Fruit fly (Drosophila melanogaster) whole organism, wandering third instar larva: ENCODE data around the gene DCP2.
A peak's percentile ranks its signal among the peaks of the same experiment; 100 is the strongest.

Experiments
- CG32264 ChIP-seq: fragments of 200-800 bp; sonication (Bioruptor generic); optimal IDR thresholded peaks from 2 replicates; lab custom pipeline; 2016; ENCODE audit warnings: missing biosample characterization, missing genetic modification characterization
- CG9705 ChIP-seq: fragments of 200-800 bp; sonication (Bioruptor generic); optimal IDR thresholded peaks from 2 replicates; lab custom pipeline; 2018; ENCODE audit warnings: missing biosample characterization, mild to moderate bottlenecking, missing genetic modification characterization
- CrebA ChIP-seq: fragments of 200-800 bp; sonication (Bioruptor generic); optimal IDR thresholded peaks from 2 replicates; lab custom pipeline; 2016; ENCODE audit warnings: missing biosample characterization, mild to moderate bottlenecking, missing genetic modification characterization, borderline replicate concordance
- Dfd ChIP-seq: fragments of >200 bp; optimal IDR thresholded peaks from 2 replicates; lab custom pipeline; 2017; ENCODE audit warnings: missing biosample characterization, missing genetic modification characterization
- GATAd ChIP-seq: sonication (Bioruptor generic); optimal IDR thresholded peaks from 2 replicates; lab custom pipeline; 2016; ENCODE audit warnings: missing biosample characterization, missing genetic modification characterization
- HLH106 ChIP-seq: fragments of 200-800 bp; optimal IDR thresholded peaks from 3 replicates; lab custom pipeline; 2019; ENCODE audit warnings: missing biosample characterization, mild to moderate bottlenecking, missing genetic modification characterization, moderate library complexity
- Hnf4 ChIP-seq: fragments of 200-800 bp; sonication (Bioruptor generic); optimal IDR thresholded peaks from 2 replicates; lab custom pipeline; 2016; ENCODE audit warnings: missing biosample characterization, mild to moderate bottlenecking, missing genetic modification characterization
- Hr78 ChIP-seq: fragments of >200 bp; optimal IDR thresholded peaks from 2 replicates; lab custom pipeline; 2017; ENCODE audit warnings: missing biosample characterization, missing genetic modification characterization
- Hr83 ChIP-seq: fragments of 200-300 bp; sonication (Bioruptor generic); optimal IDR thresholded peaks from 2 replicates; lab custom pipeline; 2016; ENCODE audit warnings: missing biosample characterization, mild to moderate bottlenecking, missing genetic modification characterization, moderate library complexity; ENCODE audit not compliant: poor library complexity, severe bottlenecking
- Jra ChIP-seq: sonication (Bioruptor generic); optimal IDR thresholded peaks from 2 replicates; lab custom pipeline; 2016; ENCODE audit warnings: missing biosample characterization, missing genetic modification characterization
- Mio ChIP-seq: sonication (Bioruptor generic); optimal IDR thresholded peaks from 2 replicates; lab custom pipeline; 2016; ENCODE audit warnings: missing biosample characterization, missing genetic modification characterization
- Myc ChIP-seq: fragments of >200 bp; optimal IDR thresholded peaks from 2 replicates; lab custom pipeline; 2017
- N ChIP-seq: fragments of >200 bp; optimal IDR thresholded peaks from 2 replicates; lab custom pipeline; 2018; ENCODE audit warnings: missing biosample characterization, missing external identifiers, missing genetic modification characterization
- OdsH ChIP-seq: fragments of 200-800 bp; sonication (Bioruptor generic); optimal IDR thresholded peaks from 2 replicates; lab custom pipeline; 2016; ENCODE audit warnings: missing biosample characterization, mild to moderate bottlenecking, missing genetic modification characterization
- Rel ChIP-seq, 2 experiments: fragments of 200-800 bp; sonication (Bioruptor generic) in 1 of 2; optimal IDR thresholded peaks; 2 replicates in 1 of 2; 3 replicates in 1 of 2; lab custom pipeline; 2016 to 2019; ENCODE audit warnings: mild to moderate bottlenecking in 2 of 2, missing biosample characterization in 2 of 2, missing genetic modification characterization in 2 of 2, moderate library complexity in 1 of 2
- Sp1 ChIP-seq: fragments of 200-800 bp; sonication (Bioruptor generic); optimal IDR thresholded peaks from 3 replicates; lab custom pipeline; 2019; ENCODE audit warnings: missing biosample characterization, mild to moderate bottlenecking, missing genetic modification characterization, moderate library complexity
- Vsx2 ChIP-seq: fragments of 200-300, 225-300 bp; sonication (Bioruptor generic); optimal IDR thresholded peaks from 2 replicates; lab custom pipeline; 2018; ENCODE audit warnings: missing biosample characterization, missing genetic modification characterization; ENCODE audit not compliant: partially characterized antibody
- br ChIP-seq: fragments of 200-800 bp; sonication (Bioruptor generic); optimal IDR thresholded peaks from 2 replicates; lab custom pipeline; 2016; ENCODE audit warnings: missing biosample characterization, missing genetic modification characterization
- brk ChIP-seq: fragments of 200-800 bp; sonication (Bioruptor generic); optimal IDR thresholded peaks from 2 replicates; lab custom pipeline; 2016; ENCODE audit warnings: missing biosample characterization, mild to moderate bottlenecking, missing genetic modification characterization
- dl ChIP-seq, 2 experiments: fragments of 175-275, 200-275 bp in 1 of 2; fragments of 200-275 bp in 1 of 2; sonication (Bioruptor generic); optimal IDR thresholded peaks; lab custom pipeline; 2018; ENCODE audit warnings: mild to moderate bottlenecking in 2 of 2, missing biosample characterization in 2 of 2, missing genetic modification characterization in 2 of 2, moderate library complexity in 2 of 2; ENCODE audit not compliant: partially characterized antibody in 2 of 2, insufficient read depth in 1 of 2
- dmrt93B ChIP-seq: fragments of 200-800 bp; sonication (Bioruptor generic); optimal IDR thresholded peaks from 2 replicates; lab custom pipeline; 2018; ENCODE audit warnings: missing biosample characterization, mild to moderate bottlenecking, missing genetic modification characterization
- ey ChIP-seq: fragments of 200-800 bp; sonication (Bioruptor generic); optimal IDR thresholded peaks from 2 replicates; lab custom pipeline; 2016; ENCODE audit warnings: missing biosample characterization, missing genetic modification characterization
- foxo ChIP-seq, 2 experiments: fragments of 200-800 bp; sonication (Bioruptor generic); optimal IDR thresholded peaks; 2 replicates in 1 of 2; 3 replicates in 1 of 2; lab custom pipeline; 2016 to 2017; ENCODE audit warnings: missing biosample characterization in 2 of 2, missing genetic modification characterization in 2 of 2
- fru ChIP-seq: fragments of 200-800 bp; sonication (Bioruptor generic); optimal IDR thresholded peaks from 3 replicates; lab custom pipeline; 2016; ENCODE audit warnings: missing biosample characterization, mild to moderate bottlenecking, missing genetic modification characterization
- h ChIP-seq: fragments of 200-800 bp; sonication (Bioruptor generic); optimal IDR thresholded peaks from 3 replicates; lab custom pipeline; 2016; ENCODE audit warnings: missing biosample characterization, mild to moderate bottlenecking, missing genetic modification characterization
- jim ChIP-seq: fragments of 175-275, 200-325 bp; sonication (Bioruptor generic); optimal IDR thresholded peaks from 2 replicates; lab custom pipeline; 2016; ENCODE audit warnings: missing biosample characterization, mild to moderate bottlenecking, missing genetic modification characterization
- lola ChIP-seq: fragments of >200 bp; optimal IDR thresholded peaks from 2 replicates; lab custom pipeline; 2017; ENCODE audit warnings: missing biosample characterization, missing genetic modification characterization
- pan ChIP-seq: fragments of >200 bp; optimal IDR thresholded peaks from 2 replicates; lab custom pipeline; 2017
- psq ChIP-seq: fragments of 200-800 bp; sonication (Bioruptor generic); optimal IDR thresholded peaks from 3 replicates; lab custom pipeline; 2017; ENCODE audit warnings: missing biosample characterization, mild to moderate bottlenecking, missing genetic modification characterization, moderate library complexity
- rgr ChIP-seq: fragments of 200-800 bp; sonication (Bioruptor generic); optimal IDR thresholded peaks from 3 replicates; lab custom pipeline; 2016; ENCODE audit warnings: missing biosample characterization, mild to moderate bottlenecking, missing genetic modification characterization
- sage ChIP-seq: fragments of 200-800 bp; sonication (Bioruptor generic); optimal IDR thresholded peaks from 2 replicates; lab custom pipeline; 2016; ENCODE audit warnings: missing biosample characterization, mild to moderate bottlenecking, missing genetic modification characterization
- sv ChIP-seq: fragments of 200-800 bp; sonication (Bioruptor generic); optimal IDR thresholded peaks from 3 replicates; lab custom pipeline; 2016; ENCODE audit warnings: missing biosample characterization, missing genetic modification characterization
- tai ChIP-seq: sonication (Bioruptor generic); optimal IDR thresholded peaks from 2 replicates; lab custom pipeline; 2016; ENCODE audit warnings: missing biosample characterization, missing genetic modification characterization
- usp ChIP-seq: fragments of >200 bp; optimal IDR thresholded peaks from 2 replicates; lab custom pipeline; 2017; ENCODE audit warnings: missing biosample characterization, missing genetic modification characterization
- woc ChIP-seq: sonication (Bioruptor generic); optimal IDR thresholded peaks from 2 replicates; lab custom pipeline; 2016; ENCODE audit warnings: missing biosample characterization, mild to moderate bottlenecking, missing genetic modification characterization

DCP2 gene

DNA sequence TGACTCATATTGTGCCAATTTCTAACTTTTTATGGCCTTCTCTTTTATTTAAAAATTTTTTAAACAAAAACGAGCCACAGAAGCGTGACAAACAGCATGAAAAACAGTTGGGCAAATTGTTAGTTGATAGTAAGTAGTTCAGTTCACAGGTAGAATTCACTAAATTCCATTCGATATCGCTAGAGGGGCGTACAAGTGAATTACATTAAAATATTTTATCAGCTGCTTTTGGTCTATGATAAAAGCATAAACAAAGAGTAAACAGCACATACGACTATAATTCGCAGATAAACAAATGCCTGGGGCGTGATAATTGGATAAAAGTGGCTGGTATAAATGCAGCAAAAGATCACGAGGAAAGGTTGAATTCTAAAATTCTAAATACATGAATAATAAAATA is 12.2 kb downstream of the DCP2 start:
- TF ChIP-seq jim (GFP tag; lab: Kevin White, UChicago) (no peak), usp (GFP tag; lab: Kevin White, UChicago) (no peak), Mio (no peak), lola (GFP tag; lab: Kevin White, UChicago) (no peak), Dfd (GFP tag; lab: Kevin White, UChicago) (no peak), rgr (GFP tag; lab: Kevin White, UChicago) (no peak), sv (no peak), woc (GFP tag; lab: Kevin White, UChicago) (no peak), Jra (GFP tag; lab: Kevin White, UChicago) (no peak), Rel (GFP tag; optimal IDR thresholded peaks at IDR 0.05; lab: Kevin White, UChicago) (no peak), Rel (tag; optimal IDR thresholded peaks at IDR 0.05; lab: Kevin White, UChicago) (no peak), OdsH (GFP tag; lab: Kevin White, UChicago) (no peak), CG9705 (GFP tag; lab: Kevin White, UChicago) (no peak), br (no peak), HLH106 (tag; lab: Kevin White, UChicago) (no peak), h (no peak), tai (no peak), pan (lab: Kevin White, UChicago) (no peak), fru (GFP tag; lab: Kevin White, UChicago) (no peak), CrebA (GFP tag; lab: Kevin White, UChicago) (no peak)

DNA sequence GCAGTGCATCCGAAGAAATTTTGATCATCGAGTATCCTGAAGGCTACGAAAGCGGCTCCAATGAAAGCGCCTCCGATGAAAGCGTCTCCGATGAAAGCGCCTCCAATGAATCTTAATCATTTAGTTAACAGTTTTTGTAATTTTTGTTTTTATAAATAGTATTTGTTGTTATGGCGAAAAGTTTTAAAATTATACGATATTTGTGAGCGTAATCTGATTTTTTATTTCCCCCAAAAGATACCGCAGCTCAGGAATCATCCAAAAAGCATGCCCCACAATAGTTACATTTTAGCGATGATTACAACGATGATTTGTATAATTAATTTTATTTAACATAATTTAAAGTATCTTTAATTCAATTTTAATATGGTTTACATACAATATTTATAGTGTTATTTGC is 16.5 kb downstream of the DCP2 start:
- TF ChIP-seq Myc (peak; percentile 82), rgr (GFP tag; lab: Kevin White, UChicago) (no peak), Hr78 (GFP tag; lab: Kevin White, UChicago) (peak; percentile 16), foxo (GFP tag; optimal IDR thresholded peaks at IDR 0.05; lab: Kevin White, UChicago) (no peak), N (peak; percentile 76), fru (GFP tag; lab: Kevin White, UChicago) (no peak)

DNA sequence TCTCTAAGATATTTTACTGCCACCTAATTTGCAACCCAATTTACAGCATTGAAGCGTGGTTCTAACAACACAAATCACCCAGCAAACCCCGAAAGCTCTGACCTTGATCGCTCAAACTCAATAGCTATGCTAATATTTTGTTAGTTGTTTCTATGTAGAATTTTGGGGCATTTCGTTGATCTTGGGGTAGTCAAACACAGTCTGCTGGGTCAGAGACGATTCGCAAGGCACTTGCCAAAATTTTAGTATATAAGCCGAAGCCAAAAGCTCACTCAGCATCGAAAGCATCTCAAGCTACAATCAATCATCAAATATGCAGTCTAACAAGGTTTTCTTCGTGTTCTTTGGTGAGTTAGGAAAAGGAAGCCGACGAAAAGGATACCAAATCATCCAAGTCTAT is 17.0 kb downstream of the DCP2 start, which contains the start of gene CG13445:
TSS of gene CG13445 (plus strand) at position 301 of the 400 bp plus-strand sequence.
- TF ChIP-seq Sp1 (GFP tag; lab: Kevin White, UChicago) (no peak), fru (GFP tag; lab: Kevin White, UChicago) (no peak), HLH106 (tag; lab: Kevin White, UChicago) (no peak)

DNA sequence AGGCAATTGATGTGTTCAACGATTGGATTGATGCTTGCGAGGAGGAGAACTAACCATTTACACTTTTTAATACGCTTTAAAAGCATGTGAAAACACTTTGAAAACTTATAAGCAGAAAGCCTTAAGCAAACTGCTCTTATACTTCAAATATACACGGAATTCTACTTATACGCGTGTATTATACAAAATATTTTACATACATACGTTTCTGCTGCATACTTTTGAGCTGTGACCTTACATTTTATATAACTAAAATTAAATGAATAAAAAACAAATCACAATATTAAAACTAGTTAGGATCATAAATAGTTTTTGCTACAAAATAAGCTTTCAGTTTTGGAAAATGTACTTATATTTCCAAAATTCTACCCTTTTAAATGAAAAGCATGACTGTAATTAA is 17.6 kb downstream of the DCP2 start:
- TF ChIP-seq ey (GFP tag; lab: Kevin White, UChicago) (no peak), Myc (peak; percentile 65), dl (GFP tag; optimal IDR thresholded peaks at IDR 0.05; lab: Kevin White, UChicago; ENCODE audit: insufficient read depth in 1 of 2, partially characterized antibody in 2 of 2) (no peak), fru (GFP tag; lab: Kevin White, UChicago) (no peak)

DNA sequence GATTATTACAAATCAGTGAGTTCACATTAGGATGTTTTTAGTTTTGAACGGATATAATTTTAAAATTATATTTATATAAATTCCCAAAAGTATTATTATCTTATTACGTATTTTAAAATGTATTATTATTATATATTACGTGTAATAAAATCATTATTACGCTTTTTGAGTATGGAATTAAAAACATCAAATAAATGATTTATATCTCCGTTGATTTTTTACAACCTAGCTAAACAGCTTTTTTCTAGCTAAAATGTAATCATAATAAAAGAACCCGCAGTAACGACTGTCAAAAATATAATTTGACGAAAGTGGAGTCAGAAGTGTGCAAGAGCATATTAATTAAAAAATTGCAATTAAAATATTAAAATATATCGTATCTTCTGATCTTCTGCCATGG is 18.2 kb downstream of the DCP2 start, which contains the start of gene CG6244:
TSS of gene CG6244 (plus strand) at position 301 of the 400 bp plus-strand sequence.
- TF ChIP-seq psq (no peak), woc (GFP tag; lab: Kevin White, UChicago) (no peak), Mio (no peak), HLH106 (tag; lab: Kevin White, UChicago) (no peak), Hr78 (GFP tag; lab: Kevin White, UChicago) (no peak), usp (GFP tag; lab: Kevin White, UChicago) (no peak), CG9705 (GFP tag; lab: Kevin White, UChicago) (no peak), dl (GFP tag; optimal IDR thresholded peaks at IDR 0.05; lab: Kevin White, UChicago; ENCODE audit: insufficient read depth in 1 of 2, partially characterized antibody in 2 of 2) (no peak), Hr83 (GFP tag; lab: Kevin White, UChicago) (no peak), sage (GFP tag; lab: Kevin White, UChicago) (no peak), CG32264 (GFP tag; lab: Kevin White, UChicago) (no peak), jim (GFP tag; lab: Kevin White, UChicago) (no peak)

DNA sequence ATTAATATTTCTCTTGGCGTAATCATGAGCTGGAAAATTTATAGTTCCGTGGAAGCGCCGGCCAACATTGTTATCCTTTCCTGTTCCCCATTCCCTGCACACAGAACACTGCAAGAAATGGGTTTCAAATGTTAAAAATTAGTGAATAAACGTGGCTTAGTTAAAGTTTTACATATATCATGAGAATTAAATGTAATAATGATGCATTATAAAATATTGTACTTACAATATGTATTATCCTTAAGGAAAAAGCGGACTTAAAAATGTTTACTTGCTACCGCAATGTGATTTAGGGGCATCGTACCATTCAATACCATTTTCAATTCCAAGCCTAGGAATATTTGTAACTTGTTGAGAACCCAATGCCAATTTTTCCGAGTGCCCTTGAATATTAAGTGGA is 23.6 kb downstream of the DCP2 start:
- no peak for TF ChIP-seq foxo (GFP tag; optimal IDR thresholded peaks at IDR 0.05; lab: Kevin White, UChicago)
- no peak for TF ChIP-seq dmrt93B (GFP tag; lab: Kevin White, UChicago)
- no peak for TF ChIP-seq Rel (GFP tag; optimal IDR thresholded peaks at IDR 0.05; lab: Kevin White, UChicago)
- TF ChIP-seq Rel (tag; optimal IDR thresholded peaks at IDR 0.05; lab: Kevin White, UChicago), result no peak
- TF ChIP-seq jim (GFP tag; lab: Kevin White, UChicago), result no peak
- no peak for TF ChIP-seq GATAd (GFP tag; lab: Kevin White, UChicago)
- no peak for TF ChIP-seq brk
- no peak for TF ChIP-seq Hnf4 (GFP tag; lab: Kevin White, UChicago)
- no peak for TF ChIP-seq Vsx2
- no peak for TF ChIP-seq CG9705 (GFP tag; lab: Kevin White, UChicago)
